Fruit fly (Drosophila melanogaster) whole organism, embryonic: ENCODE measurements around the gene HP1b.

Experiments used
- Adf1 ChIP-seq: fragments of 200-800 bp; sonication (Bioruptor generic); IDR thresholded peaks from 2 replicates; pipeline ENCODE4 v1.3.6; 2022; ENCODE audit warnings: missing biosample characterization, missing genetic modification characterization
- B-H1 ChIP-seq: fragments of 200-800 bp; sonication (Bioruptor generic); IDR thresholded peaks from 3 replicates; pipeline ENCODE4 v1.3.6; 2022; ENCODE audit warnings: missing biosample characterization, missing genetic modification characterization
- BEAF-32 ChIP-seq: fragments of 200-800 bp; sonication (Bioruptor generic); optimal IDR thresholded peaks from 3 replicates; lab custom pipeline; 2017; ENCODE audit warnings: missing biosample characterization, missing genetic modification characterization, mild to moderate bottlenecking, moderate library complexity, missing genetic modification reagents
- CG12071 ChIP-seq: fragments of 200-800 bp; sonication (Bioruptor generic); optimal IDR thresholded peaks from 3 replicates; lab custom pipeline; 2018; ENCODE audit warnings: missing biosample characterization, mild to moderate bottlenecking, missing genetic modification characterization
- CG14050 ChIP-seq: fragments of 200-800 bp; sonication (Bioruptor generic); IDR thresholded peaks from 3 replicates; pipeline ENCODE4 v1.3.6; 2022; ENCODE audit warnings: missing biosample characterization, missing genetic modification characterization
- CG14965 ChIP-seq: fragments of 200-800 bp; sonication (Bioruptor generic); optimal IDR thresholded peaks from 2 replicates; lab custom pipeline; 2016; ENCODE audit warnings: missing biosample characterization, missing genetic modification characterization, borderline replicate concordance
- CG17328 ChIP-seq: fragments of 200-800 bp; sonication (Bioruptor generic); IDR thresholded peaks from 2 replicates; pipeline ENCODE4 v1.3.6; 2022; ENCODE audit warnings: missing biosample characterization, missing genetic modification characterization
- CG17912 ChIP-seq: fragments of 200-800 bp; sonication (Bioruptor generic); optimal IDR thresholded peaks from 2 replicates; lab custom pipeline; 2018; ENCODE audit warnings: missing biosample characterization, mild to moderate bottlenecking, missing genetic modification characterization
- CG1832 ChIP-seq: fragments of 200-800 bp; sonication (Bioruptor generic); optimal IDR thresholded peaks from 2 replicates; lab custom pipeline; 2017; ENCODE audit warnings: missing biosample characterization, mild to moderate bottlenecking, missing genetic modification characterization, inconsistent platforms
- CG30020 ChIP-seq: fragments of 200-800 bp; optimal IDR thresholded peaks from 2 replicates; lab custom pipeline; 2019; ENCODE audit warnings: missing biosample characterization, mild to moderate bottlenecking, missing genetic modification characterization, moderate library complexity
- CG31441 ChIP-seq: fragments of 200-800 bp; sonication (Bioruptor generic); IDR thresholded peaks from 2 replicates; pipeline ENCODE4 v1.3.6; 2022; ENCODE audit warnings: missing biosample characterization, missing genetic modification characterization
- CG33557 ChIP-seq: fragments of 200-800 bp; sonication (Bioruptor generic); optimal IDR thresholded peaks from 2 replicates; lab custom pipeline; 2019; ENCODE audit warnings: missing biosample characterization, mild to moderate bottlenecking, missing genetic modification characterization, moderate library complexity
- CG34422 ChIP-seq: fragments of 200-800 bp; sonication (Bioruptor generic); IDR thresholded peaks from 3 replicates; pipeline ENCODE4 v1.3.6; 2022; ENCODE audit warnings: missing biosample characterization, missing genetic modification characterization
- CG4360 ChIP-seq: fragments of 200-800 bp; sonication (Bioruptor generic); IDR thresholded peaks from 2 replicates; pipeline ENCODE4 v1.3.6; 2022; ENCODE audit warnings: missing biosample characterization, missing genetic modification characterization
- CG4404 ChIP-seq: fragments of 200-800 bp; sonication (Bioruptor generic); IDR thresholded peaks from 2 replicates; pipeline ENCODE4 v1.3.6; 2022; ENCODE audit warnings: missing biosample characterization, missing genetic modification characterization
- CG5953 ChIP-seq: fragments of 200-800 bp; sonication (Bioruptor generic); IDR thresholded peaks from 2 replicates; pipeline ENCODE4 v1.3.6; 2022; ENCODE audit warnings: missing biosample characterization, missing genetic modification characterization
- CG7556 ChIP-seq: fragments of 200-800 bp; sonication (Bioruptor generic); optimal IDR thresholded peaks from 2 replicates; lab custom pipeline; 2017; ENCODE audit warnings: missing biosample characterization, mild to moderate bottlenecking, missing genetic modification characterization
- CG9727 ChIP-seq: fragments of 200-800 bp; sonication (Bioruptor generic); optimal IDR thresholded peaks from 3 replicates; lab custom pipeline; 2017; ENCODE audit warnings: missing biosample characterization, mild to moderate bottlenecking, missing genetic modification characterization
- D19A ChIP-seq: fragments of 200-800 bp; optimal IDR thresholded peaks from 3 replicates; lab custom pipeline; 2019; ENCODE audit warnings: missing biosample characterization, mild to moderate bottlenecking, missing genetic modification characterization, moderate library complexity
- Dbx ChIP-seq: fragments of 200-800 bp; sonication (Bioruptor generic); IDR thresholded peaks from 3 replicates; pipeline ENCODE4 v1.3.6; 2022; ENCODE audit warnings: missing biosample characterization, missing genetic modification characterization
- Fer1 ChIP-seq: fragments of 200-800 bp; sonication (Bioruptor generic); optimal IDR thresholded peaks from 2 replicates; lab custom pipeline; 2017; ENCODE audit warnings: missing biosample characterization, mild to moderate bottlenecking, missing genetic modification characterization
- Gsc ChIP-seq: fragments of 200-800 bp; sonication (Bioruptor generic); IDR thresholded peaks from 2 replicates; pipeline ENCODE4 v1.3.6; 2022; ENCODE audit warnings: missing biosample characterization, missing genetic modification characterization
- H2.0 ChIP-seq: fragments of 200-800 bp; sonication (Bioruptor generic); IDR thresholded peaks from 2 replicates; pipeline ENCODE4 v1.3.6; 2022; ENCODE audit warnings: missing biosample characterization, missing genetic modification characterization
- Hr51 ChIP-seq, 2 experiments: fragments of 200-800 bp; sonication (Bioruptor generic); optimal IDR thresholded peaks; 2 replicates in 1 of 2; 3 replicates in 1 of 2; lab custom pipeline; 2016 to 2018; ENCODE audit warnings: missing biosample characterization in 2 of 2, missing genetic modification characterization in 2 of 2, mild to moderate bottlenecking in 1 of 2, moderate library complexity in 1 of 2
- Jarid2 ChIP-seq: fragments of 200-800 bp; sonication (Bioruptor generic); optimal IDR thresholded peaks from 3 replicates; lab custom pipeline; 2017; ENCODE audit warnings: mild to moderate bottlenecking, missing biosample characterization, missing genetic modification reagents, missing genetic modification characterization
- NFAT ChIP-seq: fragments of 200-800 bp; sonication (Bioruptor generic); IDR thresholded peaks from 2 replicates; pipeline ENCODE4 v1.3.6; 2022; ENCODE audit warnings: missing biosample characterization, missing genetic modification characterization
- Six4 ChIP-seq: fragments of 200-800 bp; sonication (Bioruptor generic); optimal IDR thresholded peaks from 2 replicates; lab custom pipeline; 2016; ENCODE audit warnings: missing biosample characterization, missing genetic modification characterization
- Spps ChIP-seq: fragments of 200-800 bp; sonication (Bioruptor generic); optimal IDR thresholded peaks from 2 replicates; lab custom pipeline; 2018; ENCODE audit warnings: missing biosample characterization, mild to moderate bottlenecking, missing genetic modification characterization
- Taf1 ChIP-seq: fragments of 200-800 bp; sonication (Bioruptor generic); IDR thresholded peaks from 2 replicates; pipeline ENCODE4 v1.3.6; 2022; ENCODE audit warnings: missing biosample characterization, missing genetic modification characterization
- caup ChIP-seq: fragments of 200-800 bp; sonication (Bioruptor generic); optimal IDR thresholded peaks from 3 replicates; lab custom pipeline; 2017; ENCODE audit warnings: missing biosample characterization, mild to moderate bottlenecking, missing genetic modification characterization, moderate library complexity; ENCODE audit not compliant: severe bottlenecking
- ci ChIP-seq: fragments of 200-800 bp; sonication (Bioruptor generic); IDR thresholded peaks from 3 replicates; pipeline ENCODE4 v1.3.6; 2022; ENCODE audit warnings: missing biosample characterization, missing genetic modification characterization
- croc ChIP-seq: fragments of 200-800 bp; sonication (Bioruptor generic); conservative IDR thresholded peaks from 3 replicates; pipeline ENCODE4 v1.3.6; 2022; ENCODE audit warnings: missing biosample characterization, missing genetic modification characterization
- dimm ChIP-seq: fragments of 200-800 bp; sonication (Bioruptor generic); IDR thresholded peaks from 2 replicates; pipeline ENCODE4 v1.3.6; 2022; ENCODE audit warnings: missing biosample characterization, missing genetic modification characterization
- dmrt99B ChIP-seq: fragments of 200-800 bp; sonication (Bioruptor generic); optimal IDR thresholded peaks from 2 replicates; lab custom pipeline; 2018; ENCODE audit warnings: missing biosample characterization, mild to moderate bottlenecking, missing genetic modification characterization, moderate library complexity
- ems ChIP-seq: fragments of 200-800 bp; sonication (Bioruptor generic); optimal IDR thresholded peaks from 3 replicates; lab custom pipeline; 2016; ENCODE audit warnings: missing biosample characterization, missing genetic modification characterization
- fd3F ChIP-seq: fragments of 200-800 bp; sonication (Bioruptor generic); optimal IDR thresholded peaks from 2 replicates; lab custom pipeline; 2018; ENCODE audit warnings: missing biosample characterization, mild to moderate bottlenecking, missing genetic modification characterization, moderate library complexity
- grn ChIP-seq: fragments of 200-800 bp; sonication (Bioruptor generic); optimal IDR thresholded peaks from 3 replicates; lab custom pipeline; 2017; ENCODE audit warnings: missing biosample characterization, missing genetic modification characterization
- her ChIP-seq: fragments of 200-800 bp; sonication (Bioruptor generic); optimal IDR thresholded peaks from 2 replicates; lab custom pipeline; 2016; ENCODE audit warnings: missing biosample characterization, missing genetic modification characterization
- insv ChIP-seq, 2 experiments: fragments of 200-800 bp; sonication (Bioruptor generic); optimal IDR thresholded peaks; 3 replicates each; lab custom pipeline; 2016 to 2018; ENCODE audit warnings: missing biosample characterization in 2 of 2, missing genetic modification characterization in 2 of 2
- org-1 ChIP-seq: fragments of 200-800 bp; sonication (Bioruptor generic); optimal IDR thresholded peaks from 2 replicates; lab custom pipeline; 2017; ENCODE audit warnings: missing biosample characterization, missing genetic modification characterization
- pita ChIP-seq: fragments of 200-800 bp; sonication (Bioruptor generic); optimal IDR thresholded peaks from 2 replicates; lab custom pipeline; 2017; ENCODE audit warnings: missing biosample characterization, mild to moderate bottlenecking, missing genetic modification characterization
- pnt ChIP-seq: fragments of 200-800 bp; sonication (Bioruptor generic); optimal IDR thresholded peaks from 3 replicates; lab custom pipeline; 2016; ENCODE audit warnings: missing biosample characterization, missing genetic modification characterization
- prd ChIP-seq, 3 experiments: fragments of >200 bp in 2 of 3; fragments of 200-800 bp in 1 of 3; sonication (Bioruptor generic) in 1 of 3; optimal IDR thresholded peaks in 2 of 3; IDR thresholded peaks in 1 of 3; 2 replicates in 2 of 3; 3 replicates in 1 of 3; pipeline versions ENCODE4 v1.3.6 to Lab custom; 2017 to 2022; ENCODE audit warnings: missing biosample characterization in 1 of 3, missing genetic modification characterization in 1 of 3
- pros ChIP-seq: fragments of 200-800 bp; sonication (Bioruptor generic); optimal IDR thresholded peaks from 3 replicates; lab custom pipeline; 2019; ENCODE audit warnings: missing biosample characterization, mild to moderate bottlenecking, missing genetic modification characterization, moderate library complexity
- pzg ChIP-seq: fragments of 200-800 bp; sonication (Bioruptor generic); optimal IDR thresholded peaks from 3 replicates; lab custom pipeline; 2018; ENCODE audit warnings: missing biosample characterization, mild to moderate bottlenecking, missing genetic modification characterization, moderate library complexity
- slp2 ChIP-seq: fragments of 200-800 bp; sonication (Bioruptor generic); optimal IDR thresholded peaks from 2 replicates; lab custom pipeline; 2016; ENCODE audit warnings: missing biosample characterization, missing genetic modification characterization
- trem ChIP-seq: fragments of 200-800 bp; optimal IDR thresholded peaks from 3 replicates; lab custom pipeline; 2019; ENCODE audit warnings: missing biosample characterization, mild to moderate bottlenecking, missing genetic modification characterization, moderate library complexity
- vvl ChIP-seq: fragments of 200-800 bp; sonication (Bioruptor generic); IDR thresholded peaks from 2 replicates; pipeline ENCODE4 v1.3.6; 2022; ENCODE audit warnings: missing biosample characterization, missing genetic modification characterization
- wek ChIP-seq: fragments of 200-800 bp; sonication (Bioruptor generic); optimal IDR thresholded peaks from 3 replicates; lab custom pipeline; 2018; ENCODE audit warnings: missing biosample characterization, mild to moderate bottlenecking, missing genetic modification characterization, moderate library complexity
- wor ChIP-seq: fragments of 200-800 bp; sonication (Bioruptor generic); IDR thresholded peaks from 2 replicates; pipeline ENCODE4 v1.3.6; 2022; ENCODE audit warnings: missing biosample characterization, missing genetic modification characterization

HP1b gene

dm6 chrX:9080962-9081361 lies at the start of gene HP1b, which contains the start of gene CG7246 (continued):
- TF ChIP-seq org-1 (GFP tag; lab: Kevin White, UChicago) (no peak), H2.0 (GFP tag; lab: Robert Waterston, UW) (peak; percentile 63), wor (GFP tag; lab: Robert Waterston, UW) (peak; percentile 36; the same call in 1 of the 2 replicates), pnt (GFP tag; lab: Kevin White, UChicago) (no peak), D19A (tag; lab: Kevin White, UChicago) (peak; percentile 59), B-H1 (GFP tag; lab: Robert Waterston, UW) (peak; percentile 65), Jarid2 (GFP tag; lab: Kevin White, UChicago) (no peak), ems (GFP tag; lab: Kevin White, UChicago) (peak; percentile 59), grn (GFP tag; lab: Kevin White, UChicago) (no peak), slp2 (GFP tag; lab: Kevin White, UChicago) (no peak), BEAF-32 (GFP tag; lab: Kevin White, UChicago) (peak; percentile 73), CG7556 (peak; percentile 44), CG4360 (peak; percentile 38; the same call in 1 of the 2 replicates), CG33557 (GFP tag; lab: Kevin White, UChicago) (peak; percentile 51), pita (GFP tag; lab: Kevin White, UChicago) (no peak), dmrt99B (tag; lab: Kevin White, UChicago) (peak; percentile 48), Gsc (GFP tag; lab: Robert Waterston, UW) (no peak), pros (GFP tag; lab: Kevin White, UChicago) (no peak), CG31441 (GFP tag; lab: Robert Waterston, UW) (peak; percentile 69), CG14050 (GFP tag; lab: Robert Waterston, UW) (peak; percentile 57; the same call in 2 of the 3 replicates), CG30020 (tag; lab: Kevin White, UChicago) (peak; percentile 67), CG34422 (GFP tag; lab: Robert Waterston, UW) (peak; percentile 80), CG12071 (GFP tag; lab: Kevin White, UChicago) (no peak), CG17912 (no peak), Adf1 (GFP tag; lab: Robert Waterston, UW) (peak; percentile 44; the same call in 1 of the 2 replicates), vvl (GFP tag; lab: Robert Waterston, UW) (peak; percentile 80), CG9727 (GFP tag; lab: Kevin White, UChicago) (peak; percentile 66), CG5953 (GFP tag; lab: Robert Waterston, UW) (peak; percentile 24; the same call in 1 of the 2 replicates), CG17328 (GFP tag; lab: Robert Waterston, UW) (peak; percentile 57; the same call in 1 of the 2 replicates), croc (GFP tag; lab: Robert Waterston, UW) (peak; percentile 37; the same call in 1 of the 3 replicates), trem (peak; percentile 73), CG4404 (GFP tag; lab: Robert Waterston, UW) (peak; percentile 60), Hr51 (GFP tag; optimal IDR thresholded peaks at IDR 0.05; lab: Kevin White, UChicago) (peak; percentile 38 to 61), fd3F (GFP tag; lab: Kevin White, UChicago) (peak; percentile 25), caup (peak; percentile 73), ci (GFP tag; lab: Robert Waterston, UW) (peak; percentile 76), her (GFP tag; lab: Kevin White, UChicago) (no peak), wek (no peak), Dbx (GFP tag; lab: Robert Waterston, UW) (peak; percentile 77), NFAT (GFP tag; lab: Robert Waterston, UW) (peak; percentile 48; the same call in 1 of the 2 replicates), Fer1 (GFP tag; lab: Kevin White, UChicago) (peak; percentile 68), CG14965 (GFP tag; lab: Kevin White, UChicago) (no peak), Spps (tag; lab: Kevin White, UChicago) (peak; percentile 45), pzg (peak; percentile 40), insv (GFP tag; optimal IDR thresholded peaks at IDR 0.05; lab: Kevin White, UChicago) (peak in 1 of 2 experiments; percentile 12), CG1832 (GFP tag; lab: Kevin White, UChicago) (no peak), Six4 (GFP tag; lab: Kevin White, UChicago) (peak; percentile 41), prd (optimal IDR thresholded peaks at IDR 0.05; lab: Kevin White, UChicago) (no peak), prd (GFP tag; IDR thresholded peaks at IDR 0.05; lab: Robert Waterston, UW) (peak; percentile 84), Taf1 (peak; percentile 46; the same call in 1 of the 2 replicates), dimm (no peak)
